Worm (Caenorhabditis elegans) whole organism, L2 larva: Measurements from ENCODE around the gene arid-1.
A peak's percentile ranks its signal among the peaks of the same experiment; 100 is the strongest.

Experiments
- C34F6.9 ChIP-seq: fragments of 150-350 bp; optimal IDR thresholded peaks from 2 replicates; lab custom pipeline; 2014; ENCODE audit warnings: missing biosample characterization, missing genetic modification characterization
- F13H6.1 ChIP-seq: sonication (generic microtip); optimal IDR thresholded peaks from 2 replicates; lab custom pipeline; 2016; ENCODE audit warnings: missing genetic modification characterization, missing compliant biosample characterization
- R02D3.7 ChIP-seq: fragments of 150-350 bp; optimal IDR thresholded peaks from 2 replicates; lab custom pipeline; 2014; ENCODE audit warnings: missing biosample characterization, missing genetic modification characterization
- alr-1 ChIP-seq: fragments of 150-350 bp; optimal IDR thresholded peaks from 2 replicates; lab custom pipeline; 2014; ENCODE audit warnings: missing biosample characterization, missing genetic modification characterization
- ama-1 ChIP-seq: fragments of 150-350 bp; optimal IDR thresholded peaks from 2 replicates; lab custom pipeline; 2018; ENCODE audit warnings: inconsistent platforms
- blmp-1 ChIP-seq: sonication (generic microtip); optimal IDR thresholded peaks from 2 replicates; lab custom pipeline; 2017; ENCODE audit warnings: missing genetic modification characterization, mild to moderate bottlenecking, missing compliant biosample characterization, antibody characterized with exemption, moderate library complexity; ENCODE audit not compliant: insufficient read depth
- ceh-82 ChIP-seq: fragments of 150-350 bp; optimal IDR thresholded peaks from 2 replicates; lab custom pipeline; 2014; ENCODE audit warnings: missing biosample characterization, missing genetic modification characterization
- crh-2 ChIP-seq: sonication (generic microtip); optimal IDR thresholded peaks from 2 replicates; lab custom pipeline; 2017; ENCODE audit warnings: missing biosample characterization, missing genetic modification characterization
- dmd-4 ChIP-seq: sonication (generic microtip); optimal IDR thresholded peaks from 2 replicates; lab custom pipeline; 2017; ENCODE audit warnings: missing biosample characterization, missing genetic modification characterization
- egl-27 ChIP-seq: sonication (generic microtip); optimal IDR thresholded peaks from 3 replicates; lab custom pipeline; 2017; ENCODE audit warnings: missing biosample characterization, missing genetic modification reagents, missing genetic modification characterization
- elt-1 ChIP-seq: fragments of 150-350 bp; optimal IDR thresholded peaks from 2 replicates; lab custom pipeline; 2014; ENCODE audit warnings: missing biosample characterization, missing genetic modification characterization
- elt-3 ChIP-seq: sonication (generic microtip); optimal IDR thresholded peaks from 2 replicates; lab custom pipeline; 2017; ENCODE audit warnings: missing biosample characterization, missing genetic modification characterization
- fos-1 ChIP-seq: fragments of 150-350 bp; optimal IDR thresholded peaks from 2 replicates; lab custom pipeline; 2014; ENCODE audit warnings: missing biosample characterization, missing genetic modification characterization
- gmeb-1 ChIP-seq: fragments of 150-350 bp; optimal IDR thresholded peaks from 2 replicates; lab custom pipeline; 2014; ENCODE audit warnings: missing biosample characterization, missing genetic modification characterization
- lin-11 ChIP-seq: fragments of 150-350 bp; sonication (generic microtip); optimal IDR thresholded peaks from 2 replicates; lab custom pipeline; 2014; ENCODE audit warnings: missing biosample characterization, missing genetic modification characterization, inconsistent platforms, mixed read lengths
- lin-39 ChIP-seq: fragments of 150-350 bp; optimal IDR thresholded peaks from 2 replicates; lab custom pipeline; 2014; ENCODE audit warnings: missing biosample characterization, missing genetic modification reagents, missing genetic modification characterization
- mab-5 ChIP-seq: fragments of 150-350 bp; optimal IDR thresholded peaks from 2 replicates; lab custom pipeline; 2014; ENCODE audit warnings: missing biosample characterization, missing genetic modification characterization
- mbf-1 ChIP-seq: sonication (generic microtip); optimal IDR thresholded peaks from 2 replicates; lab custom pipeline; 2017; ENCODE audit warnings: missing biosample characterization, missing genetic modification characterization
- mdl-1 ChIP-seq, 2 experiments: fragments of 150-350 bp in 1 of 2; sonication (generic microtip) in 1 of 2; optimal IDR thresholded peaks; 2 replicates each; lab custom pipeline; 2017; ENCODE audit warnings: missing biosample characterization in 2 of 2, missing genetic modification characterization in 2 of 2
- nhr-129 ChIP-seq: fragments of 150-350 bp; optimal IDR thresholded peaks from 2 replicates; lab custom pipeline; 2014; ENCODE audit warnings: missing biosample characterization, missing genetic modification characterization
- nhr-21 ChIP-seq: fragments of 150-350 bp; optimal IDR thresholded peaks from 2 replicates; lab custom pipeline; 2014; ENCODE audit warnings: missing biosample characterization, missing genetic modification characterization
- nhr-23 ChIP-seq: fragments of 150-350 bp; optimal IDR thresholded peaks from 2 replicates; lab custom pipeline; 2014; ENCODE audit warnings: missing biosample characterization, missing genetic modification reagents, missing genetic modification characterization
- peb-1 ChIP-seq: fragments of 150-350 bp; optimal IDR thresholded peaks from 2 replicates; lab custom pipeline; 2014; ENCODE audit warnings: missing biosample characterization, missing genetic modification characterization
- skn-1 ChIP-seq: sonication (generic microtip); optimal IDR thresholded peaks from 2 replicates; lab custom pipeline; 2017; ENCODE audit warnings: missing biosample characterization, missing genetic modification characterization
- sma-9 ChIP-seq, 2 experiments: fragments of 150-350 bp in 1 of 2; sonication (generic microtip) in 1 of 2; optimal IDR thresholded peaks; 2 replicates each; lab custom pipeline; 2014 to 2016; ENCODE audit warnings: missing genetic modification characterization in 2 of 2, mild to moderate bottlenecking in 1 of 2, missing biosample characterization in 1 of 2, missing compliant biosample characterization in 1 of 2, missing genetic modification reagents in 1 of 2, moderate library complexity in 1 of 2
- snpc-4 ChIP-seq: fragments of 150-350 bp; optimal IDR thresholded peaks from 2 replicates; lab custom pipeline; 2014; ENCODE audit warnings: missing biosample characterization, missing genetic modification characterization
- unc-39 ChIP-seq: fragments of 150-350 bp; optimal IDR thresholded peaks from 2 replicates; lab custom pipeline; 2014; ENCODE audit warnings: missing biosample characterization, missing genetic modification characterization
- unc-55 ChIP-seq: fragments of 150-350 bp; sonication (generic microtip); optimal IDR thresholded peaks from 3 replicates; lab custom pipeline; 2014; ENCODE audit warnings: missing biosample characterization, missing genetic modification reagents, missing genetic modification characterization
- unc-62 ChIP-seq: fragments of 150-350 bp; optimal IDR thresholded peaks from 2 replicates; lab custom pipeline; 2014; ENCODE audit warnings: missing biosample characterization, missing genetic modification reagents, missing genetic modification characterization
- zag-1 ChIP-seq: fragments of 150-350 bp; optimal IDR thresholded peaks from 2 replicates; lab custom pipeline; 2014; ENCODE audit warnings: missing biosample characterization, missing genetic modification characterization
- ztf-11 ChIP-seq: sonication (generic microtip); optimal IDR thresholded peaks from 2 replicates; lab custom pipeline; 2017; ENCODE audit warnings: missing biosample characterization, missing genetic modification characterization
- ztf-4 ChIP-seq: fragments of 150-350 bp; optimal IDR thresholded peaks from 2 replicates; lab custom pipeline; 2014; ENCODE audit warnings: missing biosample characterization, missing genetic modification characterization

arid-1 gene

ce11 chrV:144794-145193 lies 41.2 kb upstream of the arid-1 start, which contains the start of gene srh-82:
srh-82 (plus strand) TSS chrV:145094.
- TF ChIP-seq skn-1 (no peak), elt-3 (tag; lab: Kevin White, UChicago) (no peak), F13H6.1 (no peak), snpc-4 (tag; lab: Kevin White, UChicago) (no peak), mdl-1 (tag; optimal IDR thresholded peaks at IDR 0.05; lab: Kevin White, UChicago) (no peak), alr-1 (tag; lab: Kevin White, UChicago) (no peak)

ce11 chrV:145694-146093 lies 40.3 kb upstream of the arid-1 start:
- TF ChIP-seq C34F6.9 (tag; lab: Kevin White, UChicago) (no peak), mab-5 (tag; lab: Kevin White, UChicago) (no peak), mbf-1 (tag; lab: Kevin White, UChicago) (no peak), nhr-21 (tag; lab: Kevin White, UChicago) (no peak), nhr-129 (tag; lab: Kevin White, UChicago) (no peak), R02D3.7 (tag; lab: Kevin White, UChicago) (no peak)
- TF ChIP-seq, all 48 proteins: peak for 0

- TF ChIP-seq peb-1 (tag; lab: Kevin White, UChicago) (no peak), C34F6.9 (tag; lab: Kevin White, UChicago) (no peak), crh-2 (tag; lab: Kevin White, UChicago) (no peak), R02D3.7 (tag; lab: Kevin White, UChicago) (no peak), egl-27 (tag; lab: Kevin White, UChicago) (no peak), unc-55 (GFP tag; lab: Kevin White, UChicago) (no peak), nhr-23 (tag; lab: Kevin White, UChicago) (no peak), snpc-4 (tag; lab: Kevin White, UChicago) (no peak), elt-1 (tag; lab: Kevin White, UChicago) (no peak), ama-1 (lab: Kevin White, UChicago) (no peak), lin-11 (no peak), F13H6.1 (no peak), dmd-4 (tag; lab: Kevin White, UChicago) (no peak)
Measured at ce11 chrV:150059-150458, 35.9 kb upstream of the arid-1 start.

- no peak for TF ChIP-seq peb-1 (tag; lab: Kevin White, UChicago)
- peak; percentile 57 for TF ChIP-seq fos-1 (tag; lab: Kevin White, UChicago)
- peak; percentile 41 for TF ChIP-seq blmp-1
Measured at ce11 chrV:151310-151709, 34.7 kb upstream of the arid-1 start, which contains the start of gene W03F9.4. W03F9.4 (minus strand) TSS chrV:151388.

- TF ChIP-seq elt-3 (tag; lab: Kevin White, UChicago) (no peak), mab-5 (tag; lab: Kevin White, UChicago) (no peak), C34F6.9 (tag; lab: Kevin White, UChicago) (no peak), ceh-82 (tag; lab: Kevin White, UChicago) (no peak), mbf-1 (tag; lab: Kevin White, UChicago) (no peak), ztf-11 (tag; lab: Kevin White, UChicago) (no peak), ztf-4 (tag; lab: Kevin White, UChicago) (no peak), unc-39 (tag; lab: Kevin White, UChicago) (no peak), crh-2 (tag; lab: Kevin White, UChicago) (no peak), R02D3.7 (tag; lab: Kevin White, UChicago) (no peak), sma-9 (GFP tag; optimal IDR thresholded peaks at IDR 0.05; lab: Kevin White, UChicago) (no peak), sma-9 (tag; optimal IDR thresholded peaks at IDR 0.05; lab: Kevin White, UChicago) (no peak), zag-1 (tag; lab: Kevin White, UChicago) (no peak), mdl-1 (tag; optimal IDR thresholded peaks at IDR 0.05; lab: Kevin White, UChicago) (no peak), peb-1 (tag; lab: Kevin White, UChicago) (no peak), fos-1 (tag; lab: Kevin White, UChicago) (no peak), lin-39 (tag; lab: Kevin White, UChicago) (no peak), unc-62 (no peak), gmeb-1 (tag; lab: Kevin White, UChicago) (no peak)
Measured at ce11 chrV:152156-152555, 33.8 kb upstream of the arid-1 start.
